Fruit fly (Drosophila melanogaster) S2 (cell line): Measurements from ENCODE around the gene DCTN6-p27.

Source experiments
- CG8478 ChIP-seq: fragments of >200 bp; optimal IDR thresholded peaks from 2 replicates; lab custom pipeline; 2018
- CTCF ChIP-seq, 2 experiments: fragments of >200 bp; optimal IDR thresholded peaks; 2 replicates each; lab custom pipeline; 2018

- no peak for TF ChIP-seq CG8478
- no peak for TF ChIP-seq CTCF (optimal IDR thresholded peaks at IDR 0.05; lab: Kevin White, UChicago)
Measured at dm6 chr2L:19140257-19140983, 8.3 kb downstream of the DCTN6-p27 start.
